Fruit fly (Drosophila melanogaster) whole organism, prepupa: Measurements from ENCODE around the gene Cmtr1.

Experiments used
- CG15336 ChIP-seq: fragments of 200-800 bp; sonication (Bioruptor generic); IDR thresholded peaks from 2 replicates; pipeline ENCODE4 v1.3.6; 2022; ENCODE audit warnings: missing biosample characterization, missing genetic modification characterization
- CG6808 ChIP-seq: fragments of 200-800 bp; sonication (Bioruptor generic); optimal IDR thresholded peaks from 3 replicates; lab custom pipeline; 2017; ENCODE audit warnings: missing biosample characterization, missing genetic modification characterization, mild to moderate bottlenecking, moderate library complexity, missing genetic modification reagents
- Sox14 ChIP-seq: fragments of 200-800 bp; sonication (Bioruptor generic); optimal IDR thresholded peaks from 3 replicates; lab custom pipeline; 2016; ENCODE audit warnings: missing biosample characterization, missing genetic modification characterization
- cyc ChIP-seq: fragments of 200-800 bp; sonication (Bioruptor generic); optimal IDR thresholded peaks from 3 replicates; lab custom pipeline; 2016; ENCODE audit warnings: missing biosample characterization, missing genetic modification characterization
- net ChIP-seq: fragments of 200-800 bp; sonication (Bioruptor generic); optimal IDR thresholded peaks from 3 replicates; lab custom pipeline; 2016; ENCODE audit warnings: missing biosample characterization, missing genetic modification characterization

DNA sequence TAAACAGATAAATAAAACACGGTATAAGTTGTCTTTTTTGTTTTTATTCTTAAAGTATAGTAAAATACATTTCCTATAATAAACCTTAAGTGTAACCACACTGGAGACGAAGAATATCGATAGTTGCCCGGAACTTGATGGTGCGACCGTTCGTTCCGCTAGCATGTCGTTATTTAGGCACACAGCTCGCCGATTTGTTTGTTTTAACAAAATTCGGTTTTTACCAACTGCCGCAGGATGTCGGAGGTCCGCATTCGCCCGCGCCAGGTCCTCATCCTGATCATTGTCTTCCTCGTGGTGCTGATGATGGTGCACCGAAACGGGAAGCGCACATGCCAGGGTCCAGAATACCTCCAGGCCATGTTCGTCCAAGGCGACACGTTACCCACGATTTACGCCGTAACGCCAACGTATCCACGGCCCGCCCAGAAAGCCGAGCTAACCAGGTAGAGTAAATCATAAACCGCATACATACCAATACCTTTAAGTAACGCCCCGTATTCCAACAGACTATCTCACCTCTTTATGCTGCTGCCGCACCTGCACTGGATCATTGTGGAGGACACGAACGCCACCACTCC, 30.3 kb upstream of the Cmtr1 start, which contains the start of gene GlcAT-I:
- TF ChIP-seq Sox14 (no peak), CG6808 (no peak), cyc (GFP tag; lab: Kevin White, UChicago) (no peak), CG15336 (GFP tag; lab: Robert Waterston, UW) (no peak), net (GFP tag; lab: Kevin White, UChicago) (no peak)
